Worm (Caenorhabditis elegans): ENCODE results near the gene dap-3.

DNA sequence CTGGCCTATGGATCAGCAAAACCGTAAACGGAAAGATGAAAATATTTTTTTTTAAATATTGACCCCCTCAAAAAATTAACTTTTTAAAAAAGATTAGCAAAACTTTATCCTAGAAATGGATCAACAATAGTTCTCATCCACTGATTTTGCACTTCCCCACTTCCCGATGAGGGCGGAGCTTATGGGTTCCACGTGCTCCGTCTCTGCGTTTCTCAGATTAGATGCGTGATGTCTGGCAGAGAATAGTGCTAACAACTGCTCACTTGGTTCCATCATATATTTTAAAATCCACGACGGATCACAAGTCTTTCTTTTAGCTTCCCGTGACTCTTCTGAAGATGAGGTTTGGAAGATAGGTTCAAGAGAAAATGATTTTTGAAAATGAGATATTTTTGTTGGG lies 22.6 kb upstream of the dap-3 start:
- TF ChIP-seq unc-62 (GFP tag; optimal IDR thresholded peaks at IDR 0.05) (no peak), mcd-1 (GFP tag; IDR thresholded peaks at IDR 0.05) (no peak), him-1 (tag; optimal IDR thresholded peaks at IDR 0.05) (no peak), chd-7 (tag; optimal IDR thresholded peaks at IDR 0.05) (no peak), pha-4 (tag; optimal IDR thresholded peaks at IDR 0.05) (no peak), ceh-79 (tag; optimal IDR thresholded peaks at IDR 0.05) (no peak), gei-17 (GFP tag; optimal IDR thresholded peaks at IDR 0.05) (no peak)
